Fruit fly (Drosophila melanogaster): Measurements from ENCODE around the gene CG31093.

The CG31093 gene

DNA sequence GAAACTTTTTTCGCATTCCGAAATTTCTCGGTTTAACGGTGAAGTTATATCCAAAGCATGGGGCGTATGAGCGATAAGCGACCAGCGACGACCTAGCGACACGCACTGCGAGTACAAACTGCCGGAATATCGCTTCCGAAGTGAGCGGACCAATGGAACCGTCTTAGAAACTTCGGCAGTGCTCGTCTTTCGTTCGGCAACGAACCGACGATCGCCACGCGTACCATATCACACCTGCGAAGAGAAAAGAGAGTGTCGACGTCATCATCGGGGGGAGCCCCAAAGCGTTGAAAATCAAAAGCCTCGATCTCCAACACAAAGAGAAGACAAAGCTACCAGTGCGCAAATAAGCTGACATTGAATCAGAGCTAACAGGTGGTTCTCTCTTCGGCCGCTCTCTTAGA lies 49.9 kb downstream of the CG31093 start, which contains the start of gene LpR2 (continued):
- TF ChIP-seq zfh1 (GFP tag; IDR thresholded peaks at IDR 0.05), result no peak
- TF ChIP-seq CG4424 (GFP tag; optimal IDR thresholded peaks at IDR 0.05), result no peak
- no peak for TF ChIP-seq nau (GFP tag; optimal IDR thresholded peaks at IDR 0.05)
- TF ChIP-seq zen2 (GFP tag; IDR thresholded peaks at IDR 0.05; ENCODE audit: partially characterized antibody), result peak; percentile 57; the same call in 2 of the 3 replicates
- no peak for TF ChIP-seq CG9215 (GFP tag; IDR thresholded peaks at IDR 0.05)
- TF ChIP-seq so (GFP tag; IDR thresholded peaks at IDR 0.05), result 0 out of 3 replicates have a peak, but pooled peaks have one; percentile 16
- peak; percentile 23 for TF ChIP-seq Adf1 (GFP tag; IDR thresholded peaks at IDR 0.05)
- no peak for TF ChIP-seq fd64A (GFP tag; optimal IDR thresholded peaks at IDR 0.05)
- TF ChIP-seq inv (GFP tag; IDR thresholded peaks at IDR 0.05; ENCODE audit: partially characterized antibody), result peak; percentile 17; the same call in 1 of the 2 replicates
- peak; percentile 45; the same call in 1 of the 2 replicates for TF ChIP-seq amos (GFP tag; IDR thresholded peaks at IDR 0.05; ENCODE audit: partially characterized antibody)
- 0 out of 2 replicates have a peak, but pooled peaks have one; percentile 3 for TF ChIP-seq slbo (GFP tag; IDR thresholded peaks at IDR 0.05)
- TF ChIP-seq CG1024 (GFP tag; IDR thresholded peaks at IDR 0.05), result no peak
- TF ChIP-seq chm (GFP tag; IDR thresholded peaks at IDR 0.05), result peak; percentile 50; the same call in 1 of the 2 replicates
- no peak for TF ChIP-seq en (GFP tag; optimal IDR thresholded peaks at IDR 0.05)
- no peak for TF ChIP-seq phol (tag; optimal IDR thresholded peaks at IDR 0.05)
- TF ChIP-seq Bgb (GFP tag; IDR thresholded peaks at IDR 0.05; ENCODE audit: partially characterized antibody), result peak; percentile 37; the same call in 1 of the 2 replicates
- TF ChIP-seq CG17829 (tag; optimal IDR thresholded peaks at IDR 0.05), result no peak
- TF ChIP-seq HmgD (GFP tag; optimal IDR thresholded peaks at IDR 0.05), result no peak
- TF ChIP-seq CG8359 (GFP tag; optimal IDR thresholded peaks at IDR 0.05; ENCODE audit: borderline replicate concordance), result no peak
- TF ChIP-seq jing (GFP tag; optimal IDR thresholded peaks at IDR 0.05), result peak; percentile 84
- TF ChIP-seq dati (GFP tag; IDR thresholded peaks at IDR 0.05), result no peak
- TF ChIP-seq ERR (GFP tag; optimal IDR thresholded peaks at IDR 0.05), result no peak
- TF ChIP-seq dmrt11E (tag; optimal IDR thresholded peaks at IDR 0.05), result no peak
- peak; percentile 12 for TF ChIP-seq Hey (tag; optimal IDR thresholded peaks at IDR 0.05)
- TF ChIP-seq Mad (GFP tag; optimal IDR thresholded peaks at IDR 0.05), result no peak
- TF ChIP-seq z (GFP tag; IDR thresholded peaks at IDR 0.05), result no peak
- no peak for TF ChIP-seq hbn (GFP tag; IDR thresholded peaks at IDR 0.05; ENCODE audit: partially characterized antibody)
- TF ChIP-seq yki (optimal IDR thresholded peaks at IDR 0.05), result no peak
- TF ChIP-seq pfk (GFP tag; optimal IDR thresholded peaks at IDR 0.05), result no peak
- TF ChIP-seq pnt (GFP tag; optimal IDR thresholded peaks at IDR 0.05), result no peak
- TF ChIP-seq exex (tag; optimal IDR thresholded peaks at IDR 0.05), result peak; percentile 35
- no peak for TF ChIP-seq fd3F (GFP tag; optimal IDR thresholded peaks at IDR 0.05)
- TF ChIP-seq Jarid2 (GFP tag; optimal IDR thresholded peaks at IDR 0.05), result peak; percentile 93
- no peak for TF ChIP-seq CG11085 (GFP tag; IDR thresholded peaks at IDR 0.05)
- TF ChIP-seq CG3163 (GFP tag; optimal IDR thresholded peaks at IDR 0.05), result peak; percentile 99
- peak; percentile 76 for TF ChIP-seq Xbp1 (GFP tag; optimal IDR thresholded peaks at IDR 0.05)
- 0 out of 2 replicates have a peak, but pooled peaks have one; percentile 58 for TF ChIP-seq vvl (GFP tag; IDR thresholded peaks at IDR 0.05)
- TF ChIP-seq CG17912 (GFP tag; optimal IDR thresholded peaks at IDR 0.05), result no peak
